Fruit fly (Drosophila melanogaster) whole organism, adult: ENCODE measurements around the gene asf1.

Experiments used
- CG11617 ChIP-seq: fragments of 200-800 bp; sonication (Bioruptor generic); optimal IDR thresholded peaks from 2 replicates; lab custom pipeline; 2017; ENCODE audit warnings: mild to moderate bottlenecking, missing biosample characterization, missing genetic modification reagents, missing genetic modification characterization
- CG12768 ChIP-seq: fragments of 200-800 bp; sonication (Bioruptor generic); optimal IDR thresholded peaks from 2 replicates; lab custom pipeline; 2017; ENCODE audit warnings: missing biosample characterization, missing genetic modification characterization, mild to moderate bottlenecking, moderate library complexity, missing genetic modification reagents
- CG14711 ChIP-seq: fragments of 200-800 bp; sonication (Bioruptor generic); optimal IDR thresholded peaks from 2 replicates; lab custom pipeline; 2018; ENCODE audit warnings: missing biosample characterization, mild to moderate bottlenecking, missing genetic modification characterization, moderate library complexity
- CG1620 ChIP-seq: fragments of 200-800 bp; sonication (Bioruptor generic); optimal IDR thresholded peaks from 2 replicates; lab custom pipeline; 2016; ENCODE audit warnings: missing biosample characterization, missing genetic modification characterization
- CG33017 ChIP-seq: fragments of 200-800 bp; sonication (Bioruptor generic); optimal IDR thresholded peaks from 2 replicates; lab custom pipeline; 2018; ENCODE audit warnings: missing biosample characterization, mild to moderate bottlenecking, missing genetic modification characterization, moderate library complexity
- CG5204 ChIP-seq: fragments of 200-800 bp; sonication (Bioruptor generic); optimal IDR thresholded peaks from 2 replicates; lab custom pipeline; 2016; ENCODE audit warnings: missing biosample characterization, missing genetic modification characterization
- CG7045 ChIP-seq: fragments of 200-800 bp; sonication (Bioruptor generic); optimal IDR thresholded peaks from 2 replicates; lab custom pipeline; 2017; ENCODE audit warnings: missing biosample characterization, mild to moderate bottlenecking, missing genetic modification characterization
- CG7101 ChIP-seq: fragments of 200-800 bp; sonication (Bioruptor generic); optimal IDR thresholded peaks from 2 replicates; lab custom pipeline; 2018; ENCODE audit warnings: missing biosample characterization, mild to moderate bottlenecking, missing genetic modification characterization, moderate library complexity
- Crg-1 ChIP-seq: fragments of 200-800 bp; sonication (Bioruptor generic); optimal IDR thresholded peaks from 2 replicates; lab custom pipeline; 2016; ENCODE audit warnings: missing biosample characterization, missing genetic modification characterization
- Hr96 ChIP-seq: fragments of 200-800 bp; sonication (Bioruptor generic); optimal IDR thresholded peaks from 2 replicates; lab custom pipeline; 2016; ENCODE audit warnings: missing biosample characterization, missing genetic modification characterization
- Mnt ChIP-seq: fragments of 200-800 bp; sonication (Bioruptor generic); optimal IDR thresholded peaks from 2 replicates; lab custom pipeline; 2016; ENCODE audit warnings: missing biosample characterization, mild to moderate bottlenecking, missing genetic modification characterization
- bab1 ChIP-seq: fragments of 200-800 bp; sonication (Bioruptor generic); optimal IDR thresholded peaks from 3 replicates; lab custom pipeline; 2019; ENCODE audit warnings: missing biosample characterization, mild to moderate bottlenecking, missing genetic modification characterization, moderate library complexity
- cic ChIP-seq: fragments of 200-800 bp; sonication (Bioruptor generic); optimal IDR thresholded peaks from 2 replicates; lab custom pipeline; 2017; ENCODE audit warnings: missing biosample characterization, mild to moderate bottlenecking, missing genetic modification characterization, moderate library complexity
- cnc ChIP-seq, 2 experiments: fragments of >200 bp; optimal IDR thresholded peaks; 2 replicates each; lab custom pipeline; 2017
- kay ChIP-seq: fragments of 200-800 bp; sonication (Bioruptor generic); peaks from one replicate; lab custom pipeline; 2016; ENCODE audit warnings: missing biosample characterization, missing genetic modification characterization, borderline replicate concordance
- ovo ChIP-seq: fragments of 200-800 bp; sonication (Bioruptor generic); optimal IDR thresholded peaks from 2 replicates; lab custom pipeline; 2016; ENCODE audit warnings: missing biosample characterization, missing genetic modification characterization
- pad ChIP-seq: fragments of 200-800 bp; sonication (Bioruptor generic); optimal IDR thresholded peaks from 3 replicates; lab custom pipeline; 2017; ENCODE audit warnings: missing biosample characterization, missing genetic modification characterization, mild to moderate bottlenecking, moderate library complexity, missing genetic modification reagents
- tj ChIP-seq: fragments of 200-800 bp; sonication (Bioruptor generic); optimal IDR thresholded peaks from 3 replicates; lab custom pipeline; 2017; ENCODE audit warnings: missing biosample characterization, mild to moderate bottlenecking, missing genetic modification characterization, moderate library complexity
- toe ChIP-seq: fragments of 200-800 bp; sonication (Bioruptor generic); optimal IDR thresholded peaks from 2 replicates; lab custom pipeline; 2016; ENCODE audit warnings: missing biosample characterization, missing genetic modification characterization

asf1 gene

DNA sequence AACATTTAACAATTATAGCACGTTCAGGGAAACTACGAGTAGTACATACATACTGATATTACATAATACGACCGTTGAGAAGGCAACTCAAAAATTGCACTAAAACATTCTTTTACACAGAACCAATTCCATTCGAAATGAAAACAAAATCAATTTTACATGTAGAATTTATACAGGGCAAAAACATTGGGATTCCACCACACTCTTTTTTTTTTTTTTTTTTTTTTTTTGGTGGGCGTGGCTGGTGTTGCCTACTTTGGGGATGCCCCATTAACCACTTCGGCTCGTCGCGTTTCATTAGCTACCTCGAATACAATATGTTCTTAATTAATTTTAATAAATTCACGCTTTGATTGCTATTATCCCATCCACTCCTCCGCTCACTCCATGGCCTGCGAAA lies 31.9 kb downstream of the asf1 start:
- TF ChIP-seq CG11617 (GFP tag; lab: Kevin White, UChicago) (peak; percentile 18), pad (no peak), Hr96 (GFP tag; lab: Kevin White, UChicago) (peak; percentile 35), CG7045 (peak; percentile 56)

DNA sequence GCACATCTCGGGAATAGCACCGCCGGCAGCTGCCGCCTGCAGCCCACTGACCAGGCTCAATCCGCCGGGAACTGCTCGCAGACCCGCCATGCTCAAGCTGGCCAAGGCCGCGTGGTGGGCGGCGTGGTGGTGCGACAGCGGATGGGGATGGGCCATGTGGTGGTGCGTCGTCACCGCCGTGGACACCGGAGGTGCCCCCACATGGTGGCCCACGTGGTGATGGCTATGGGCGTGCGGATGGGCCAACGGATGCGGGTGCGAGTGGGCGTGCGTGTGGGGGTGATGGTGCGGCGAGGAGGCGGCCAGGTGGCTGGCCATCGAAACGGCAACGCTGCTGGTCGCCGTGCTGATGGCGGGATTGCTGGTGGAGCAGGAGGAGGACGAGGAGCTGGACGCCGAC lies 34.8 kb downstream of the asf1 start:
- no peak for TF ChIP-seq CG7101
- TF ChIP-seq kay = no peak
- no peak for TF ChIP-seq CG5204 (GFP tag; lab: Kevin White, UChicago)
- TF ChIP-seq cic (GFP tag; lab: Kevin White, UChicago) = no peak
- no peak for TF ChIP-seq ovo (GFP tag; lab: Kevin White, UChicago)
- TF ChIP-seq CG1620 (GFP tag; lab: Kevin White, UChicago) = no peak
- no peak for TF ChIP-seq tj (GFP tag; lab: Kevin White, UChicago)

DNA sequence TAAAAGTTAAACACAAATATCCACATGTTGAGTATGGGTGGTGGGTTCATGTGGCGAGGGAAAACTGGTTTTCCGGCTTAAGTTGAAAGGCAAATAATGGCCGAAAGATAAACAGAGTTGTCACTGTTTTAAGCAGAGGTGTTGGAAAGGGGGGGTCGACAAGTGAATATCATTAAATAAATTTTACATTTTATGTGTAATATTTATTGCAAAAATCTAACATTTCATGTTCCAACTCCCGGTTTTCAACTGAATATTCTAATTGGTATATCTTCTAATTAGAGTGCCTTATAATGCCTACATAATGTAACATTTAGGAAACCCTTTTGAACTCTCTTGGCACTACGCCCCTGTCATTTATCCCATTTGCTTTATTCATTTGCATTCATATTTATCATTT lies 37.2 kb downstream of the asf1 start:
- TF ChIP-seq CG33017 (tag; lab: Kevin White, UChicago) (no peak), Hr96 (GFP tag; lab: Kevin White, UChicago) (no peak), CG5204 (GFP tag; lab: Kevin White, UChicago) (no peak), bab1 (GFP tag; lab: Kevin White, UChicago) (no peak), CG7045 (no peak), CG11617 (GFP tag; lab: Kevin White, UChicago) (no peak)

DNA sequence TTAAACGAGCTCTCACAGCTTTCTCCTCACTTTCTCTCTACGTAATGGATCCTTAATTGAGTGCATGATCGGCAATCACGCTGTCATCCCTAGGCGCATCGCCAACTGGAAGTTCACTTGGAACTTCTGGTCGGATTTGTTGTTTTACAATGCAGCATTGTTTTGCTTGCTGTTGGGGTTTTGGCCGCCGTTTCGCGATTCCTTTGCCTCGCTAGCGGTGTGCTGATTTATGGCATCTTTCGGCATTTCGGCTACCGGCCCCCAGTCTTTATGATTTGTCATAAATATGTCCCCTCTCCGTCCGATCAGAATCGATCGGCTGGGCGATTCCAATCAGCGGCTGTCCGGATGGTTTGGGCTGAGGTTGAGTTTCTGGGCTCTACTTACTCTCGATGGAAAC lies 44.2 kb downstream of the asf1 start:
- TF ChIP-seq CG5204 (GFP tag; lab: Kevin White, UChicago) = no peak
- no peak for TF ChIP-seq Hr96 (GFP tag; lab: Kevin White, UChicago)
- no peak for TF ChIP-seq CG11617 (GFP tag; lab: Kevin White, UChicago)
- TF ChIP-seq kay = no peak
- no peak for TF ChIP-seq ovo (GFP tag; lab: Kevin White, UChicago)

DNA sequence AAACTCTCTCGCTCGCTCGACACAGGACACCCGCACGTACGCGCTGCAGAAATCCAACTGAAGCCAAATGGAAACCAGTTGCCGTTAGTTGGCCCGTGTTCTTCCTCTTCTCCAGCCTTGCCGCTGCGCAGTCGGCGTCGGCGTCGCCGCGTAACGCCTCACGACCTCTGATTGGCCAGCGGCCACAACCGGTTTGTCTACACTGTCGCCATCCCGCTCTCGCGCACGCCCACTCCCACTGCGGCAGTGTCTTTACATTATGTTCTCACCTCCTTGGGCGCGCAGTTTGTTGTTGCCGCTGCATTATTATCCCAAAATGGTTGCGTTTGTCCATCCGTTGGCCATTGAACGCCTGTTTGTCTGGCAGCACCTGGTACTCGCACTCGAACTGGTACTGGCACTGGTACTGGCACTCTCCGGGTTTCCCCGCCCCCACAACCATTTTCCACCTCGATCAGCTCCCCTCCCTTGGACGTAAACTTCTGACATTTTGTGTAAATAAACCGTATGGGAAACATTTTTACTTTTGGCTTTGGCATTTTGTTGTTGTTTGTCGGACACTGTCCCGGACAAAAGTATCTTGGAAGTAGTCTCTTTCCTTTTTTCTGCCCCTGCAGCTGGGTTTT lies 45.0 kb downstream of the asf1 start, which contains the start of gene tey:
Gene tey, minus strand, starts transcription at position 500 of the 626 bp plus-strand sequence.
- TF ChIP-seq CG1620 (GFP tag; lab: Kevin White, UChicago) = no peak
- no peak for TF ChIP-seq cnc (optimal IDR thresholded peaks at IDR 0.05; lab: Kevin White, UChicago)
- TF ChIP-seq Hr96 (GFP tag; lab: Kevin White, UChicago) = no peak
- no peak for TF ChIP-seq tj (GFP tag; lab: Kevin White, UChicago)
- TF ChIP-seq pad = no peak
- no peak for TF ChIP-seq CG7101

DNA sequence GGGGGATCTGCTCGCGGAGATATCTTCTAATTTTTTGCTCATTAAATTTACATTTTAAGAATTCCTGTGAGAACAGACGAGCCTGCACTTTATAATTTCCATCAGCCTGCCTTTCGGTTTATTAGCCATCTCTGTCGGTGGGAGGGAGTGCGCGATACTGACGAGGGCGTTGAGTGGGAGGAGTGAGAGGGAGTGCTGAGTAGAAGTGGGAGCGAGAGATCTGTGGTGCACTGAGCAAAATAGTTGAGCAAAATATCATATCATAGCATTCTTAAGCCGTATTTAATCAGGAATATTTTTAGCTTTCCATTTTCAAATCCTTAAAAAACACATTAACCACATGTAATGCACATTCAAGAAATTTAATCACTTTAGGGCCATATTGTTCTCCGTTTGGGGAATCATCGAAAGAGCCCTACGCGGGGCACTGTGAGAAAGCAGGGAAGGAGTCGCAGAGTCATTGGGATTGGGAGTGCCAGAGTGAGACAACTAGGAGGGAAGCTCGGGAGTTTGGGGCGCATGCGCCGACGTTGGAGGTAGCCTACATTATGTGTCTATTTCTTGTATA lies 46.4 kb downstream of the asf1 start:
- TF ChIP-seq CG11617 (GFP tag; lab: Kevin White, UChicago) (no peak), tj (GFP tag; lab: Kevin White, UChicago) (no peak), CG5204 (GFP tag; lab: Kevin White, UChicago) (no peak), CG7101 (no peak), CG1620 (GFP tag; lab: Kevin White, UChicago) (no peak), CG12768 (GFP tag; lab: Kevin White, UChicago) (no peak), ovo (GFP tag; lab: Kevin White, UChicago) (no peak), kay (no peak), CG14711 (no peak), Hr96 (GFP tag; lab: Kevin White, UChicago) (no peak), toe (GFP tag; lab: Kevin White, UChicago) (no peak), cic (GFP tag; lab: Kevin White, UChicago) (no peak), CG7045 (no peak), pad (no peak), Crg-1 (GFP tag; lab: Kevin White, UChicago) (no peak), bab1 (GFP tag; lab: Kevin White, UChicago) (no peak), Mnt (GFP tag; lab: Kevin White, UChicago) (no peak), CG33017 (tag; lab: Kevin White, UChicago) (no peak)
